Worm (Caenorhabditis elegans) whole organism, young adult: ENCODE results near the gene R12B2.2.
A peak's percentile ranks its signal among the peaks of the same experiment; 100 is the strongest.

Experiments used
- B0019.2 ChIP-seq: fragments of 200-800 bp; sonication (Bioruptor generic); conservative IDR thresholded peaks from 2 replicates; pipeline ENCODE4 v1.3.6; 2022; ENCODE audit warnings: missing genetic modification reagents, missing genetic modification characterization, missing compliant biosample characterization
- B0261.1 ChIP-seq: sonication (generic microtip); optimal IDR thresholded peaks from 2 replicates; lab custom pipeline; 2016; ENCODE audit warnings: mild to moderate bottlenecking, missing genetic modification characterization, moderate library complexity, missing compliant biosample characterization
- C17E4.6 ChIP-seq: fragments of 200-800 bp; sonication (Bioruptor generic); IDR thresholded peaks from 2 replicates; pipeline ENCODE4 v1.3.6; 2022; ENCODE audit warnings: missing genetic modification reagents, missing genetic modification characterization, missing compliant biosample characterization
- F39B2.1 ChIP-seq: fragments of 200-800 bp; sonication (Bioruptor generic); IDR thresholded peaks from 2 replicates; pipeline ENCODE4 v1.3.6; 2022; ENCODE audit warnings: missing genetic modification reagents, missing genetic modification characterization, missing compliant biosample characterization
- F49E8.2 ChIP-seq: sonication (generic microtip); optimal IDR thresholded peaks from 3 replicates; lab custom pipeline; 2017; ENCODE audit warnings: missing genetic modification characterization, mild to moderate bottlenecking, missing compliant biosample characterization, antibody characterized with exemption, moderate library complexity; ENCODE audit not compliant: insufficient read depth
- F52B5.7 ChIP-seq: sonication (generic microtip); optimal IDR thresholded peaks from 2 replicates; lab custom pipeline; 2016; ENCODE audit warnings: mild to moderate bottlenecking, missing genetic modification characterization, missing compliant biosample characterization
- F55B11.4 ChIP-seq: sonication (generic microtip); optimal IDR thresholded peaks from 2 replicates; lab custom pipeline; 2016; ENCODE audit warnings: missing compliant biosample characterization, missing genetic modification characterization, borderline replicate concordance; ENCODE audit not compliant: insufficient read depth
- F57A8.1 ChIP-seq: fragments of 200-800 bp; sonication (Bioruptor generic); optimal IDR thresholded peaks from 2 replicates; lab custom pipeline; 2018; ENCODE audit warnings: mild to moderate bottlenecking, missing genetic modification characterization, moderate library complexity, missing compliant biosample characterization
- Y53F4B.3 ChIP-seq: fragments of 200-800 bp; sonication (Bioruptor generic); IDR thresholded peaks from 2 replicates; pipeline ENCODE4 v1.3.6; 2022; ENCODE audit warnings: missing genetic modification reagents, missing genetic modification characterization, missing compliant biosample characterization
- Y79H2A.3 ChIP-seq: fragments of 200-800 bp; sonication (Bioruptor generic); conservative IDR thresholded peaks from 2 replicates; pipeline ENCODE4 v1.3.6; 2022; ENCODE audit warnings: missing genetic modification reagents, missing genetic modification characterization, missing compliant biosample characterization
- Y95B8A.8 ChIP-seq: fragments of 200-800 bp; sonication (Bioruptor generic); IDR thresholded peaks from 2 replicates; pipeline ENCODE4 v1.3.6; 2022; ENCODE audit warnings: missing genetic modification reagents, missing genetic modification characterization, missing compliant biosample characterization
- ama-1 ChIP-seq, 3 experiments: fragments of 150-350 bp in 1 of 3; sonication (generic microtip) in 2 of 3; optimal IDR thresholded peaks; 2 replicates each; lab custom pipeline; 2014 to 2018; ENCODE audit warnings: missing biosample characterization in 2 of 3, missing genetic modification characterization in 2 of 3, missing genetic modification reagents in 2 of 3
- aptf-3 ChIP-seq: fragments of 200-800 bp; sonication (Bioruptor generic); IDR thresholded peaks from 2 replicates; pipeline ENCODE4 v1.3.6; 2022; ENCODE audit warnings: missing genetic modification characterization, missing compliant biosample characterization
- athp-1 ChIP-seq: sonication (generic microtip); optimal IDR thresholded peaks from 2 replicates; lab custom pipeline; 2017; ENCODE audit warnings: mild to moderate bottlenecking, missing genetic modification characterization, missing compliant biosample characterization
- attf-3 ChIP-seq: fragments of 200-800 bp; sonication (Bioruptor generic); conservative IDR thresholded peaks from 2 replicates; pipeline ENCODE4 v1.3.6; 2022; ENCODE audit warnings: missing genetic modification reagents, missing genetic modification characterization, missing compliant biosample characterization
- bed-2 ChIP-seq: fragments of 200-800 bp; sonication (Bioruptor generic); IDR thresholded peaks from 2 replicates; pipeline ENCODE4 v1.3.6; 2022; ENCODE audit warnings: missing genetic modification reagents, missing genetic modification characterization, missing compliant biosample characterization
- ccch-3 ChIP-seq: fragments of 200-800 bp; sonication (Bioruptor generic); optimal IDR thresholded peaks from 2 replicates; lab custom pipeline; 2018; ENCODE audit warnings: mild to moderate bottlenecking, missing genetic modification characterization, missing compliant biosample characterization
- die-1 ChIP-seq: sonication (generic microtip); optimal IDR thresholded peaks from 2 replicates; lab custom pipeline; 2016; ENCODE audit warnings: missing genotype, mild to moderate bottlenecking, missing genetic modification characterization, missing compliant biosample characterization
- dox-1 ChIP-seq: fragments of 200-800 bp; sonication (Bioruptor generic); IDR thresholded peaks from 2 replicates; pipeline ENCODE4 v1.3.6; 2022; ENCODE audit warnings: missing genetic modification reagents, missing genetic modification characterization, missing compliant biosample characterization
- egl-44 ChIP-seq: fragments of 200-800 bp; sonication (Bioruptor generic); IDR thresholded peaks from 2 replicates; pipeline ENCODE4 v1.3.6; 2022; ENCODE audit warnings: missing genetic modification reagents, missing genetic modification characterization, missing compliant biosample characterization
- ekl-4 ChIP-seq: fragments of 200-800 bp; sonication (Bioruptor generic); IDR thresholded peaks from 2 replicates; pipeline ENCODE4 v1.3.6; 2022; ENCODE audit warnings: missing genetic modification reagents, missing genetic modification characterization, missing compliant biosample characterization
- ets-4 ChIP-seq: fragments of 200-800 bp; sonication (Bioruptor generic); optimal IDR thresholded peaks from 2 replicates; lab custom pipeline; 2018; ENCODE audit warnings: mild to moderate bottlenecking, missing genetic modification characterization, missing compliant biosample characterization
- gei-17 ChIP-seq: fragments of 200-800 bp; sonication (Bioruptor generic); optimal IDR thresholded peaks from 2 replicates; lab custom pipeline; 2018; ENCODE audit warnings: mild to moderate bottlenecking, missing genetic modification characterization, missing compliant biosample characterization
- him-1 ChIP-seq: sonication (generic microtip); optimal IDR thresholded peaks from 2 replicates; lab custom pipeline; 2016; ENCODE audit warnings: missing genotype, missing genetic modification reagents, missing genetic modification characterization, missing compliant biosample characterization
- hlh-12 ChIP-seq: sonication (generic microtip); optimal IDR thresholded peaks from 2 replicates; lab custom pipeline; 2016; ENCODE audit warnings: missing genetic modification characterization, missing compliant biosample characterization
- hmg-1.2 ChIP-seq: fragments of 200-800 bp; sonication (Bioruptor generic); IDR thresholded peaks from 2 replicates; pipeline ENCODE4 v1.3.6; 2022; ENCODE audit warnings: missing genetic modification reagents, missing genetic modification characterization, missing compliant biosample characterization
- hrde-1 ChIP-seq: sonication (generic microtip); optimal IDR thresholded peaks from 2 replicates; lab custom pipeline; 2016; ENCODE audit warnings: missing genetic modification characterization, mild to moderate bottlenecking, missing compliant biosample characterization, moderate library complexity, missing genotype, missing genetic modification reagents, borderline replicate concordance
- lin-35 ChIP-seq, 3 experiments: fragments of 150-350 bp in 2 of 3; sonication (generic microtip) in 1 of 3; optimal IDR thresholded peaks; 2 replicates each; lab custom pipeline; 2014 to 2018; ENCODE audit warnings: missing biosample characterization in 3 of 3, missing genetic modification characterization in 3 of 3, missing genetic modification reagents in 3 of 3
- lin-40 ChIP-seq: sonication (generic microtip); optimal IDR thresholded peaks from 2 replicates; lab custom pipeline; 2016; ENCODE audit warnings: missing genetic modification characterization, mild to moderate bottlenecking, missing compliant biosample characterization, missing genotype, missing genetic modification reagents
- lsl-1 ChIP-seq: fragments of 200-800 bp; sonication (Bioruptor generic); optimal IDR thresholded peaks from 2 replicates; lab custom pipeline; 2018; ENCODE audit warnings: mild to moderate bottlenecking, missing genetic modification characterization, moderate library complexity, missing compliant biosample characterization
- madf-3 ChIP-seq: fragments of 200-800 bp; sonication (Bioruptor generic); IDR thresholded peaks from 2 replicates; pipeline ENCODE4 v1.3.6; 2022; ENCODE audit warnings: missing genetic modification reagents, missing genetic modification characterization, missing compliant biosample characterization
- mel-28 ChIP-seq: sonication (generic microtip); optimal IDR thresholded peaks from 2 replicates; lab custom pipeline; 2016; ENCODE audit warnings: borderline replicate concordance, mild to moderate bottlenecking, missing genetic modification characterization, missing compliant biosample characterization
- mxl-1 ChIP-seq: sonication (generic microtip); optimal IDR thresholded peaks from 2 replicates; lab custom pipeline; 2016; ENCODE audit warnings: missing genetic modification characterization, missing compliant biosample characterization
- nhr-179 ChIP-seq: sonication (generic microtip); optimal IDR thresholded peaks from 2 replicates; lab custom pipeline; 2016; ENCODE audit warnings: mild to moderate bottlenecking, missing genetic modification characterization, missing compliant biosample characterization
- nhr-27 ChIP-seq: fragments of 200-800 bp; sonication (Bioruptor generic); optimal IDR thresholded peaks from 2 replicates; lab custom pipeline; 2018; ENCODE audit warnings: mild to moderate bottlenecking, missing genetic modification characterization, moderate library complexity, missing compliant biosample characterization
- nhr-80 ChIP-seq: sonication (generic microtip); optimal IDR thresholded peaks from 2 replicates; lab custom pipeline; 2016; ENCODE audit warnings: missing genetic modification characterization, missing compliant biosample characterization
- pha-4 ChIP-seq: fragments of 150-350 bp; sonication (generic microtip); optimal IDR thresholded peaks from 2 replicates; lab custom pipeline; 2014; ENCODE audit warnings: missing biosample characterization, missing genetic modification reagents, missing genetic modification characterization
- rcor-1 ChIP-seq: fragments of 200-800 bp; sonication (Bioruptor generic); IDR thresholded peaks from 2 replicates; pipeline ENCODE4 v1.3.6; 2022; ENCODE audit warnings: missing genetic modification reagents, missing genetic modification characterization, missing compliant biosample characterization
- sdz-38 ChIP-seq: sonication (generic microtip); optimal IDR thresholded peaks from 2 replicates; lab custom pipeline; 2016; ENCODE audit warnings: missing genotype, missing genetic modification characterization, missing compliant biosample characterization
- somi-1 ChIP-seq: fragments of 200-800 bp; sonication (Bioruptor generic); optimal IDR thresholded peaks from 2 replicates; lab custom pipeline; 2018; ENCODE audit warnings: mild to moderate bottlenecking, missing genetic modification characterization, missing compliant biosample characterization
- tlf-1 ChIP-seq: fragments of 200-800 bp; sonication (Bioruptor generic); optimal IDR thresholded peaks from 2 replicates; lab custom pipeline; 2018; ENCODE audit warnings: mild to moderate bottlenecking, missing genetic modification characterization, missing compliant biosample characterization
- unc-130 ChIP-seq: sonication (generic microtip); optimal IDR thresholded peaks from 2 replicates; lab custom pipeline; 2016; ENCODE audit warnings: missing genetic modification reagents, missing genetic modification characterization, missing compliant biosample characterization
- xnd-1 ChIP-seq: sonication (generic microtip); optimal IDR thresholded peaks from 2 replicates; lab custom pipeline; 2016; ENCODE audit warnings: missing genotype, missing genetic modification reagents, missing genetic modification characterization, missing compliant biosample characterization
- zim-3 ChIP-seq: sonication (generic microtip); optimal IDR thresholded peaks from 2 replicates; lab custom pipeline; 2017; ENCODE audit warnings: mild to moderate bottlenecking, missing genetic modification characterization, moderate library complexity, missing compliant biosample characterization
- ztf-22 ChIP-seq: fragments of 200-800 bp; sonication (Bioruptor generic); optimal IDR thresholded peaks from 2 replicates; lab custom pipeline; 2018; ENCODE audit warnings: mild to moderate bottlenecking, missing genetic modification characterization, moderate library complexity, missing compliant biosample characterization
- ztf-25 ChIP-seq: fragments of 200-800 bp; sonication (Bioruptor generic); IDR thresholded peaks from 2 replicates; pipeline ENCODE4 v1.3.6; 2022; ENCODE audit warnings: missing genetic modification reagents, missing genetic modification characterization, missing compliant biosample characterization
- ztf-26 ChIP-seq: sonication (generic microtip); optimal IDR thresholded peaks from 2 replicates; lab custom pipeline; 2017; ENCODE audit warnings: missing genetic modification characterization, missing compliant biosample characterization
- ztf-3 ChIP-seq: fragments of 200-800 bp; sonication (Bioruptor generic); optimal IDR thresholded peaks from 2 replicates; lab custom pipeline; 2018; ENCODE audit warnings: mild to moderate bottlenecking, missing genetic modification characterization, missing compliant biosample characterization
- ztf-6 ChIP-seq: fragments of 200-800 bp; sonication (Bioruptor generic); IDR thresholded peaks from 2 replicates; pipeline ENCODE4 v1.3.6; 2022; ENCODE audit warnings: missing genetic modification reagents, missing genetic modification characterization, missing compliant biosample characterization

R12B2.2 gene

ce11 chrIII:5855637-5856179, 48.9 kb downstream of the R12B2.2 start, which contains the start of the genes cct-6 and alh-9 (continued):
- no peak for TF ChIP-seq C17E4.6 (GFP tag; lab: Robert Waterston, UW)
- TF ChIP-seq mxl-1 (tag; lab: Kevin White, UChicago), result no peak
- peak; percentile 23; the same call in 1 of the 2 replicates for TF ChIP-seq ekl-4 (GFP tag; lab: Robert Waterston, UW)
- TF ChIP-seq B0261.1 (tag; lab: Kevin White, UChicago), result no peak
- no peak for TF ChIP-seq attf-3 (GFP tag; lab: Robert Waterston, UW)
- peak; percentile 11 for TF ChIP-seq nhr-80
- TF ChIP-seq F49E8.2 (tag; lab: Kevin White, UChicago), result no peak
- TF ChIP-seq Y79H2A.3 (GFP tag; lab: Robert Waterston, UW), result no peak
- TF ChIP-seq lin-40, result peak; percentile 31
- no peak for TF ChIP-seq ama-1 (optimal IDR thresholded peaks at IDR 0.05; lab: Kevin White, UChicago)
- TF ChIP-seq ama-1 (GFP tag; optimal IDR thresholded peaks at IDR 0.05; lab: Kevin White, UChicago), result no peak
- no peak for TF ChIP-seq F52B5.7 (tag; lab: Kevin White, UChicago)
- no peak for TF ChIP-seq hrde-1
- no peak for TF ChIP-seq madf-3 (GFP tag; lab: Robert Waterston, UW)
- no peak for TF ChIP-seq unc-130 (GFP tag; lab: Kevin White, UChicago)
- TF ChIP-seq rcor-1 (GFP tag; lab: Robert Waterston, UW), result no peak
- no peak for TF ChIP-seq egl-44 (GFP tag; lab: Robert Waterston, UW)
- TF ChIP-seq dox-1 (GFP tag; lab: Robert Waterston, UW), result no peak
- no peak for TF ChIP-seq ztf-26 (tag; lab: Kevin White, UChicago)
- no peak for TF ChIP-seq Y53F4B.3 (GFP tag; lab: Robert Waterston, UW)
- TF ChIP-seq die-1 (tag; lab: Kevin White, UChicago), result no peak
- peak; percentile 55 for TF ChIP-seq lsl-1 (GFP tag; lab: Kevin White, UChicago)
- no peak for TF ChIP-seq F39B2.1 (GFP tag; lab: Robert Waterston, UW)
- no peak for TF ChIP-seq zim-3
- TF ChIP-seq lin-35 (GFP tag; optimal IDR thresholded peaks at IDR 0.05; lab: Kevin White, UChicago), result peak in 1 of 3 experiments; percentile 91
- no peak for TF ChIP-seq sdz-38 (tag; lab: Kevin White, UChicago)
- no peak for TF ChIP-seq ztf-6
- no peak for TF ChIP-seq nhr-179 (tag; lab: Kevin White, UChicago)
- TF ChIP-seq F57A8.1 (GFP tag; lab: Kevin White, UChicago), result no peak
- TF ChIP-seq athp-1 (tag; lab: Kevin White, UChicago), result no peak
- TF ChIP-seq somi-1 (GFP tag; lab: Kevin White, UChicago), result no peak
- no peak for TF ChIP-seq xnd-1 (tag; lab: Kevin White, UChicago)
- TF ChIP-seq B0019.2 (GFP tag; lab: Robert Waterston, UW), result no peak
- TF ChIP-seq pha-4, result peak; percentile 94
- no peak for TF ChIP-seq hlh-12 (tag; lab: Kevin White, UChicago)
- no peak for TF ChIP-seq aptf-3 (GFP tag; lab: Robert Waterston, UW)
- TF ChIP-seq ztf-22, result no peak
- no peak for TF ChIP-seq F55B11.4 (tag; lab: Kevin White, UChicago)
- TF ChIP-seq ztf-25 (GFP tag; lab: Robert Waterston, UW), result no peak
- no peak for TF ChIP-seq tlf-1 (GFP tag; lab: Kevin White, UChicago)
- no peak for TF ChIP-seq him-1
- TF ChIP-seq bed-2 (GFP tag; lab: Robert Waterston, UW), result no peak
- no peak for TF ChIP-seq gei-17 (GFP tag; lab: Kevin White, UChicago)
- TF ChIP-seq hmg-1.2 (GFP tag; lab: Robert Waterston, UW), result peak; percentile 37; the same call in 1 of the 2 replicates
- no peak for TF ChIP-seq ets-4
- TF ChIP-seq Y95B8A.8 (GFP tag; lab: Robert Waterston, UW), result no peak
- no peak for TF ChIP-seq ccch-3 (GFP tag; lab: Kevin White, UChicago)
- TF ChIP-seq nhr-27 (tag; lab: Kevin White, UChicago), result no peak
- no peak for TF ChIP-seq mel-28 (tag; lab: Kevin White, UChicago)
- TF ChIP-seq ztf-3 (GFP tag; lab: Kevin White, UChicago), result no peak
